Fruit fly (Drosophila melanogaster) whole organism, embryonic: ENCODE results near the gene VhaPPA1-2.
A peak's percentile ranks its signal among the peaks of the same experiment; 100 is the strongest.

Source experiments
- Ada2b ChIP-seq: fragments of 200-800 bp; sonication (Bioruptor generic); IDR thresholded peaks from 2 replicates; pipeline ENCODE4 v1.3.6; 2022; ENCODE audit warnings: missing biosample characterization, missing genetic modification characterization
- Atf6 ChIP-seq: fragments of 200-800 bp; sonication (Bioruptor generic); IDR thresholded peaks from 2 replicates; pipeline ENCODE4 v1.3.6; 2022; ENCODE audit warnings: missing biosample characterization, missing genetic modification characterization
- Bteb2 ChIP-seq: fragments of 200-800 bp; sonication (Bioruptor generic); optimal IDR thresholded peaks from 2 replicates; lab custom pipeline; 2016; ENCODE audit warnings: missing biosample characterization, missing genetic modification characterization
- CG10209 ChIP-seq: fragments of 200-800 bp; sonication (Bioruptor generic); optimal IDR thresholded peaks from 3 replicates; lab custom pipeline; 2017; ENCODE audit warnings: missing biosample characterization, mild to moderate bottlenecking, missing genetic modification characterization, missing genetic modification reagents
- CG11247 ChIP-seq: fragments of 200-800 bp; sonication (Bioruptor generic); IDR thresholded peaks from 2 replicates; pipeline ENCODE4 v1.3.6; 2022; ENCODE audit warnings: missing biosample characterization, missing genetic modification characterization
- CG11723 ChIP-seq: fragments of 200-800 bp; sonication (Bioruptor generic); optimal IDR thresholded peaks from 2 replicates; lab custom pipeline; 2017; ENCODE audit warnings: missing biosample characterization, mild to moderate bottlenecking, missing genetic modification characterization
- CG12942 ChIP-seq: fragments of 200-800 bp; sonication (Bioruptor generic); optimal IDR thresholded peaks from 3 replicates; lab custom pipeline; 2016; ENCODE audit warnings: missing biosample characterization, missing genetic modification characterization
- CG14860 ChIP-seq: fragments of 200-800 bp; sonication (Bioruptor generic); IDR thresholded peaks from 3 replicates; pipeline ENCODE4 v1.3.6; 2022; ENCODE audit warnings: missing biosample characterization, missing genetic modification characterization; ENCODE audit not compliant: partially characterized antibody
- CG14965 ChIP-seq: fragments of 200-800 bp; sonication (Bioruptor generic); optimal IDR thresholded peaks from 2 replicates; lab custom pipeline; 2016; ENCODE audit warnings: missing biosample characterization, missing genetic modification characterization, borderline replicate concordance
- CG15601 ChIP-seq: fragments of 200-800 bp; sonication (Bioruptor generic); optimal IDR thresholded peaks from 3 replicates; lab custom pipeline; 2019; ENCODE audit warnings: missing biosample characterization, mild to moderate bottlenecking, missing genetic modification characterization, moderate library complexity
- CG17359 ChIP-seq: fragments of 200-800 bp; sonication (Bioruptor generic); optimal IDR thresholded peaks from 3 replicates; lab custom pipeline; 2018; ENCODE audit warnings: missing biosample characterization, mild to moderate bottlenecking, missing genetic modification characterization, moderate library complexity
- CG17612 ChIP-seq: fragments of 200-800 bp; sonication (Bioruptor generic); IDR thresholded peaks from 2 replicates; pipeline ENCODE4 v1.3.6; 2022; ENCODE audit warnings: missing biosample characterization, missing genetic modification characterization
- CG2712 ChIP-seq: fragments of 200-800 bp; optimal IDR thresholded peaks from 3 replicates; lab custom pipeline; 2019; ENCODE audit warnings: missing biosample characterization, mild to moderate bottlenecking, missing genetic modification characterization, moderate library complexity
- CG30431 ChIP-seq: fragments of 200-800 bp; sonication (Bioruptor generic); optimal IDR thresholded peaks from 2 replicates; lab custom pipeline; 2017; ENCODE audit warnings: missing biosample characterization, missing genetic modification characterization
- CG3847 ChIP-seq: fragments of 200-800 bp; sonication (Bioruptor generic); IDR thresholded peaks from 2 replicates; pipeline ENCODE4 v1.3.6; 2022; ENCODE audit warnings: missing biosample characterization, missing genetic modification characterization
- CG4328 ChIP-seq: fragments of 200-800 bp; sonication (Bioruptor generic); optimal IDR thresholded peaks from 3 replicates; lab custom pipeline; 2017; ENCODE audit warnings: missing biosample characterization, missing genetic modification reagents, missing genetic modification characterization
- CG6689 ChIP-seq: fragments of 200-800 bp; sonication (Bioruptor generic); IDR thresholded peaks from 2 replicates; pipeline ENCODE4 v1.3.6; 2022; ENCODE audit warnings: missing biosample characterization, missing genetic modification characterization
- CG7372 ChIP-seq: fragments of 200-800 bp; sonication (Bioruptor generic); IDR thresholded peaks from 2 replicates; pipeline ENCODE4 v1.3.6; 2022; ENCODE audit warnings: missing biosample characterization, missing genetic modification characterization
- CG8944 ChIP-seq: fragments of 200-800 bp; sonication (Bioruptor generic); optimal IDR thresholded peaks from 3 replicates; lab custom pipeline; 2016; ENCODE audit warnings: missing biosample characterization, missing genetic modification characterization
- CG9215 ChIP-seq: fragments of 200-800 bp; sonication (Bioruptor generic); IDR thresholded peaks from 2 replicates; pipeline ENCODE4 v1.3.6; 2022; ENCODE audit warnings: missing biosample characterization, missing genetic modification characterization
- CHES-1-like ChIP-seq: fragments of 200-800 bp; sonication (Bioruptor generic); optimal IDR thresholded peaks from 2 replicates; lab custom pipeline; 2016; ENCODE audit warnings: missing biosample characterization, missing genetic modification characterization
- Dad ChIP-seq: fragments of 200-800 bp; sonication (Bioruptor generic); optimal IDR thresholded peaks from 3 replicates; lab custom pipeline; 2016; ENCODE audit warnings: missing biosample characterization, missing genetic modification characterization
- Dip3 ChIP-seq: fragments of 200-800 bp; sonication (Bioruptor generic); optimal IDR thresholded peaks from 3 replicates; lab custom pipeline; 2016; ENCODE audit warnings: missing biosample characterization, missing genetic modification characterization
- Eip74EF ChIP-seq, 2 experiments: fragments of 200-800 bp in 1 of 2; fragments of >200 bp in 1 of 2; sonication (Bioruptor generic) in 1 of 2; optimal IDR thresholded peaks; 2 replicates each; lab custom pipeline; 2017 to 2019; ENCODE audit warnings: missing biosample characterization in 2 of 2, missing genetic modification characterization in 2 of 2, mild to moderate bottlenecking in 1 of 2, moderate library complexity in 1 of 2
- Fer3 ChIP-seq: fragments of 200-800 bp; sonication (Bioruptor generic); optimal IDR thresholded peaks from 2 replicates; lab custom pipeline; 2018; ENCODE audit warnings: missing biosample characterization, mild to moderate bottlenecking, missing genetic modification characterization, moderate library complexity
- HLH3B ChIP-seq: fragments of 200-800 bp; sonication (Bioruptor generic); IDR thresholded peaks from 2 replicates; pipeline ENCODE4 v1.3.6; 2022; ENCODE audit warnings: missing biosample characterization, missing genetic modification characterization
- MTF-1 ChIP-seq: fragments of 200-800 bp; sonication (Bioruptor generic); optimal IDR thresholded peaks from 2 replicates; lab custom pipeline; 2018; ENCODE audit warnings: missing biosample characterization, mild to moderate bottlenecking, missing genetic modification characterization, borderline replicate concordance
- Nf-YB ChIP-seq: fragments of 200-800 bp; sonication (Bioruptor generic); optimal IDR thresholded peaks from 3 replicates; lab custom pipeline; 2019; ENCODE audit warnings: missing biosample characterization, mild to moderate bottlenecking, missing genetic modification characterization, moderate library complexity
- Oaz ChIP-seq: fragments of 200-800 bp; sonication (Bioruptor generic); IDR thresholded peaks from 2 replicates; pipeline ENCODE4 v1.3.6; 2022; ENCODE audit warnings: missing biosample characterization, missing genetic modification characterization
- PHDP ChIP-seq: fragments of 200-800 bp; sonication (Bioruptor generic); optimal IDR thresholded peaks from 3 replicates; lab custom pipeline; 2018; ENCODE audit warnings: missing biosample characterization, mild to moderate bottlenecking, missing genetic modification characterization, moderate library complexity
- Rx ChIP-seq: fragments of 200-800 bp; sonication (Bioruptor generic); IDR thresholded peaks from 2 replicates; pipeline ENCODE4 v1.3.6; 2022; ENCODE audit warnings: missing biosample characterization, missing genetic modification characterization
- Sin3A ChIP-seq: fragments of >200 bp; optimal IDR thresholded peaks from 2 replicates; lab custom pipeline; 2018
- ab ChIP-seq: fragments of 200-800 bp; sonication (Bioruptor generic); optimal IDR thresholded peaks from 2 replicates; lab custom pipeline; 2016; ENCODE audit warnings: missing biosample characterization, missing genetic modification characterization
- ara ChIP-seq: fragments of 200-800 bp; sonication (Bioruptor generic); IDR thresholded peaks from 2 replicates; pipeline ENCODE4 v1.3.6; 2022; ENCODE audit warnings: missing biosample characterization, missing genetic modification characterization
- az2 ChIP-seq: fragments of 200-800 bp; sonication (Bioruptor generic); optimal IDR thresholded peaks from 3 replicates; lab custom pipeline; 2016; ENCODE audit warnings: missing biosample characterization, missing genetic modification characterization
- bab2 ChIP-seq: fragments of 200-800 bp; sonication (Bioruptor generic); optimal IDR thresholded peaks from 2 replicates; lab custom pipeline; 2016; ENCODE audit warnings: missing biosample characterization, missing genetic modification characterization
- caup ChIP-seq: fragments of 200-800 bp; sonication (Bioruptor generic); optimal IDR thresholded peaks from 3 replicates; lab custom pipeline; 2017; ENCODE audit warnings: missing biosample characterization, mild to moderate bottlenecking, missing genetic modification characterization, moderate library complexity; ENCODE audit not compliant: severe bottlenecking
- dmrt99B ChIP-seq: fragments of 200-800 bp; sonication (Bioruptor generic); optimal IDR thresholded peaks from 2 replicates; lab custom pipeline; 2018; ENCODE audit warnings: missing biosample characterization, mild to moderate bottlenecking, missing genetic modification characterization, moderate library complexity
- dpn ChIP-seq, 2 experiments: fragments of 200-800 bp; sonication (Bioruptor generic); optimal IDR thresholded peaks; 3 replicates each; lab custom pipeline; 2016; ENCODE audit warnings: missing biosample characterization in 2 of 2, missing genetic modification characterization in 2 of 2
- ftz-f1 ChIP-seq: fragments of 200-800 bp; sonication (Bioruptor generic); optimal IDR thresholded peaks from 2 replicates; lab custom pipeline; 2016; ENCODE audit warnings: missing biosample characterization, missing genetic modification characterization
- gcm ChIP-seq: fragments of 200-800 bp; sonication (Bioruptor generic); optimal IDR thresholded peaks from 2 replicates; lab custom pipeline; 2019; ENCODE audit warnings: missing biosample characterization, mild to moderate bottlenecking, missing genetic modification characterization, moderate library complexity
- kni ChIP-seq: fragments of 200-800 bp; sonication (Bioruptor generic); optimal IDR thresholded peaks from 3 replicates; lab custom pipeline; 2017; ENCODE audit warnings: mild to moderate bottlenecking, missing biosample characterization, missing genetic modification reagents, missing genetic modification characterization
- nerfin-2 ChIP-seq: fragments of 200-800 bp; sonication (Bioruptor generic); IDR thresholded peaks from 2 replicates; pipeline ENCODE4 v1.3.6; 2022; ENCODE audit warnings: missing biosample characterization, missing genetic modification characterization; ENCODE audit not compliant: partially characterized antibody
- phol ChIP-seq: fragments of 200-800 bp; sonication (Bioruptor generic); optimal IDR thresholded peaks from 3 replicates; lab custom pipeline; 2018; ENCODE audit warnings: missing biosample characterization, mild to moderate bottlenecking, missing genetic modification characterization, moderate library complexity
- pzg ChIP-seq: fragments of 200-800 bp; sonication (Bioruptor generic); optimal IDR thresholded peaks from 3 replicates; lab custom pipeline; 2018; ENCODE audit warnings: missing biosample characterization, mild to moderate bottlenecking, missing genetic modification characterization, moderate library complexity
- toy ChIP-seq: fragments of 200-800 bp; sonication (Bioruptor generic); IDR thresholded peaks from 2 replicates; pipeline ENCODE4 v1.3.6; 2022; ENCODE audit warnings: missing biosample characterization, missing genetic modification characterization
- zen ChIP-seq: fragments of 200-800 bp; sonication (Bioruptor generic); optimal IDR thresholded peaks from 3 replicates; lab custom pipeline; 2018; ENCODE audit warnings: missing biosample characterization, mild to moderate bottlenecking, missing genetic modification characterization, moderate library complexity

The VhaPPA1-2 gene

dm6 chr3R:14893791-14894782 is 6.0 kb downstream of the VhaPPA1-2 start, which contains the start of gene Dph2 (continued):
- TF ChIP-seq CG11723 (GFP tag; lab: Kevin White, UChicago) (peak; percentile 11), MTF-1 (peak; percentile 30), HLH3B (GFP tag; lab: Robert Waterston, UW) (peak; percentile 86), kni (GFP tag; lab: Kevin White, UChicago) (peak; percentile 67), CG10209 (GFP tag; lab: Kevin White, UChicago) (peak; percentile 48), az2 (GFP tag; lab: Kevin White, UChicago) (peak; percentile 47), Oaz (peak; percentile 66), CG7372 (GFP tag; lab: Robert Waterston, UW) (peak; percentile 77), Atf6 (GFP tag; lab: Robert Waterston, UW) (peak; percentile 66; the same call in 1 of the 2 replicates), CG11247 (GFP tag; lab: Robert Waterston, UW) (peak; percentile 70; the same call in 1 of the 2 replicates), toy (GFP tag; lab: Robert Waterston, UW) (peak; percentile 47; the same call in 1 of the 2 replicates), CG14860 (GFP tag; lab: Robert Waterston, UW) (no peak), dpn (GFP tag; optimal IDR thresholded peaks at IDR 0.05; lab: Kevin White, UChicago) (peak; percentile 24 to 67), CG8944 (peak; percentile 8), dmrt99B (tag; lab: Kevin White, UChicago) (peak; percentile 81), CG2712 (tag; lab: Kevin White, UChicago) (peak; percentile 89), nerfin-2 (GFP tag; lab: Robert Waterston, UW) (no peak), PHDP (tag; lab: Kevin White, UChicago) (peak; percentile 80), bab2 (GFP tag; lab: Kevin White, UChicago) (peak; percentile 2), Sin3A (peak; percentile 53), Fer3 (tag; lab: Kevin White, UChicago) (peak; percentile 84), CG14965 (GFP tag; lab: Kevin White, UChicago) (no peak), Bteb2 (GFP tag; lab: Kevin White, UChicago) (peak; percentile 16), CG15601 (tag; lab: Kevin White, UChicago) (peak; percentile 63), gcm (GFP tag; lab: Kevin White, UChicago) (peak; percentile 83), CG17612 (GFP tag; lab: Robert Waterston, UW) (peak; percentile 36; the same call in 1 of the 2 replicates), CG3847 (GFP tag; lab: Robert Waterston, UW) (peak; percentile 75), Dip3 (peak; percentile 58), pzg (GFP tag; lab: Kevin White, UChicago) (peak; percentile 58), ab (GFP tag; lab: Kevin White, UChicago) (no peak), Nf-YB (GFP tag; lab: Kevin White, UChicago) (peak; percentile 67), CG17359 (tag; lab: Kevin White, UChicago) (peak; percentile 82), Rx (GFP tag; lab: Robert Waterston, UW) (peak; percentile 45; the same call in 1 of the 2 replicates), CG9215 (peak; percentile 63), Ada2b (peak; percentile 75), zen (tag; lab: Kevin White, UChicago) (peak; percentile 31), CG4328 (GFP tag; lab: Kevin White, UChicago) (peak; percentile 57), ftz-f1 (GFP tag; lab: Kevin White, UChicago) (peak; percentile 92), Dad (peak; percentile 19), Eip74EF (GFP tag; optimal IDR thresholded peaks at IDR 0.05; lab: Kevin White, UChicago) (peak in 1 of 2 experiments; percentile 60), caup (GFP tag; lab: Kevin White, UChicago) (peak; percentile 32), CHES-1-like (GFP tag; lab: Kevin White, UChicago) (peak; percentile 27), CG12942 (peak; percentile 44), CG30431 (GFP tag; lab: Kevin White, UChicago) (no peak), CG6689 (peak; percentile 75), phol (peak; percentile 83), ara (GFP tag; lab: Robert Waterston, UW) (peak; percentile 48; the same call in 1 of the 2 replicates)
